Fruit fly (Drosophila melanogaster): ENCODE results near the gene CG31142.

Gene CG31142

dm6 chr3R:23915967-23916366 lies 13.1 kb upstream of the CG31142 start (continued):
- TF ChIP-seq Hr39 (GFP tag; optimal IDR thresholded peaks at IDR 0.05) = peak; percentile 89
- TF ChIP-seq ss (GFP tag; optimal IDR thresholded peaks at IDR 0.05) = peak; percentile 86 to 92
- peak; percentile 86 for TF ChIP-seq Smox (GFP tag; optimal IDR thresholded peaks at IDR 0.05)
- TF ChIP-seq salr (GFP tag; optimal IDR thresholded peaks at IDR 0.05) = peak; percentile 78 to 83
- TF ChIP-seq fkh (GFP tag; optimal IDR thresholded peaks at IDR 0.05) = no peak
- TF ChIP-seq Sox15 (GFP tag; optimal IDR thresholded peaks at IDR 0.05) = peak; percentile 80
- TF ChIP-seq CG4318 (GFP tag; optimal IDR thresholded peaks at IDR 0.05) = peak; percentile 48
- TF ChIP-seq vri (GFP tag; optimal IDR thresholded peaks at IDR 0.05) = peak; percentile 71
- TF ChIP-seq esn (GFP tag; optimal IDR thresholded peaks at IDR 0.05) = peak; percentile 90
- peak; percentile 50; the same call in 2 of the 3 replicates for TF ChIP-seq eg (GFP tag; IDR thresholded peaks at IDR 0.05)
- peak; percentile 44 for TF ChIP-seq Eip93F (GFP tag; optimal IDR thresholded peaks at IDR 0.05)

dm6 chr3R:23919366-23919765 lies 9.7 kb upstream of the CG31142 start:
- TF ChIP-seq Ets21C (GFP tag; optimal IDR thresholded peaks at IDR 0.05) (no peak), pdm3 (GFP tag; optimal IDR thresholded peaks at IDR 0.05) (no peak), Eip78C (GFP tag) (peak; percentile 49), Gug (GFP tag; IDR thresholded peaks at IDR 0.05) (no peak), net (GFP tag; optimal IDR thresholded peaks at IDR 0.05) (peak; percentile 38), Met (GFP tag; optimal IDR thresholded peaks at IDR 0.05) (no peak), eg (GFP tag; IDR thresholded peaks at IDR 0.05) (peak; percentile 28; the same call in 1 of the 3 replicates), fd59A (GFP tag; optimal IDR thresholded peaks at IDR 0.05) (no peak), fkh (GFP tag; optimal IDR thresholded peaks at IDR 0.05) (peak; percentile 93), Hr4 (GFP tag; optimal IDR thresholded peaks at IDR 0.05) (no peak), dsx (GFP tag; optimal IDR thresholded peaks at IDR 0.05; ENCODE audit: poor library complexity, severe bottlenecking) (no peak), CG11294 (GFP tag; IDR thresholded peaks at IDR 0.05) (no peak), Sox15 (GFP tag; optimal IDR thresholded peaks at IDR 0.05) (no peak), CG16779 (tag; optimal IDR thresholded peaks at IDR 0.05) (no peak), OdsH (GFP tag; optimal IDR thresholded peaks at IDR 0.05) (no peak), CG8632 (GFP tag; optimal IDR thresholded peaks at IDR 0.05) (peak; percentile 25), CG1621 (tag; optimal IDR thresholded peaks at IDR 0.05) (peak; percentile 14), cyc (GFP tag; optimal IDR thresholded peaks at IDR 0.05) (no peak), CG7368 (GFP tag; optimal IDR thresholded peaks at IDR 0.05) (peak; percentile 12), fd85E (GFP tag; optimal IDR thresholded peaks at IDR 0.05) (no peak), CG10669 (GFP tag; optimal IDR thresholded peaks at IDR 0.05) (no peak), lz (GFP tag; optimal IDR thresholded peaks at IDR 0.05) (no peak), spab (GFP tag; optimal IDR thresholded peaks at IDR 0.05) (no peak), CG6163 (GFP tag; IDR thresholded peaks at IDR 0.05) (no peak)

- TF ChIP-seq CG3919 (GFP tag; optimal IDR thresholded peaks at IDR 0.05) = peak; percentile 48
- TF ChIP-seq CG10669 (GFP tag; optimal IDR thresholded peaks at IDR 0.05) = no peak
Measured at dm6 chr3R:23920387-23920786, 8.7 kb upstream of the CG31142 start.

dm6 chr3R:23920874-23921539 lies 8.0 kb upstream of the CG31142 start:
- TF ChIP-seq dsx (GFP tag; optimal IDR thresholded peaks at IDR 0.05; ENCODE audit: poor library complexity, severe bottlenecking) (peak; percentile 99), Blimp-1 (GFP tag; optimal IDR thresholded peaks at IDR 0.05) (no peak), CG3032 (tag; optimal IDR thresholded peaks at IDR 0.05) (peak; percentile 26), acj6 (GFP tag; optimal IDR thresholded peaks at IDR 0.05) (peak; percentile 42), eg (GFP tag; IDR thresholded peaks at IDR 0.05) (peak; percentile 74), CG11762 (GFP tag; optimal IDR thresholded peaks at IDR 0.05; ENCODE audit: insufficient read depth) (no peak), fkh (GFP tag; optimal IDR thresholded peaks at IDR 0.05) (no peak), spab (GFP tag; optimal IDR thresholded peaks at IDR 0.05) (no peak), CG15336 (GFP tag; IDR thresholded peaks at IDR 0.05) (peak; percentile 26; the same call in 1 of the 2 replicates), Hr38 (GFP tag; optimal IDR thresholded peaks at IDR 0.05) (no peak), Smox (GFP tag; optimal IDR thresholded peaks at IDR 0.05) (peak; percentile 31), CG4318 (GFP tag; optimal IDR thresholded peaks at IDR 0.05) (no peak), Ets21C (GFP tag; optimal IDR thresholded peaks at IDR 0.05) (peak; percentile 2), CG1621 (tag; optimal IDR thresholded peaks at IDR 0.05) (peak; percentile 42), topi (GFP tag; optimal IDR thresholded peaks at IDR 0.05) (peak; percentile 74), CG31627 (GFP tag; optimal IDR thresholded peaks at IDR 0.05) (peak; percentile 58), CG7368 (GFP tag; optimal IDR thresholded peaks at IDR 0.05) (peak; percentile 49), achi (GFP tag; optimal IDR thresholded peaks at IDR 0.05) (peak; percentile 32), Sox15 (GFP tag; optimal IDR thresholded peaks at IDR 0.05) (peak; percentile 41), CG6808 (GFP tag; optimal IDR thresholded peaks at IDR 0.05) (peak; percentile 49), CG6792 (GFP tag; optimal IDR thresholded peaks at IDR 0.05) (peak; percentile 22)

Data from whole organism, prepupa.